Fruit fly (Drosophila melanogaster) whole organism, embryonic: Measurements from ENCODE around the gene Pp1-87B.

Experiments
- Asciz ChIP-seq: fragments of 200-800 bp; sonication (Bioruptor generic); optimal IDR thresholded peaks from 2 replicates; lab custom pipeline; 2017; ENCODE audit warnings: missing biosample characterization, mild to moderate bottlenecking, missing genetic modification characterization, missing genetic modification reagents
- Atf3 ChIP-seq: fragments of 200-800 bp; sonication (Bioruptor generic); optimal IDR thresholded peaks from 3 replicates; lab custom pipeline; 2016; ENCODE audit warnings: missing biosample characterization, missing genetic modification characterization
- C15 ChIP-seq: fragments of 200-800 bp; sonication (Bioruptor generic); IDR thresholded peaks from 3 replicates; pipeline ENCODE4 v1.3.6; 2022; ENCODE audit warnings: missing biosample characterization, missing genetic modification characterization
- CG11696 ChIP-seq: fragments of 200-800 bp; sonication (Bioruptor generic); IDR thresholded peaks from 2 replicates; pipeline ENCODE4 v1.3.6; 2022; ENCODE audit warnings: missing biosample characterization, missing genetic modification characterization
- CG13894 ChIP-seq: fragments of 200-800 bp; sonication (Bioruptor generic); optimal IDR thresholded peaks from 3 replicates; lab custom pipeline; 2018; ENCODE audit warnings: missing biosample characterization, mild to moderate bottlenecking, missing genetic modification characterization, moderate library complexity
- CG15601 ChIP-seq: fragments of 200-800 bp; sonication (Bioruptor generic); optimal IDR thresholded peaks from 3 replicates; lab custom pipeline; 2019; ENCODE audit warnings: missing biosample characterization, mild to moderate bottlenecking, missing genetic modification characterization, moderate library complexity
- CG18619 ChIP-seq: fragments of 200-800 bp; sonication (Bioruptor generic); optimal IDR thresholded peaks from 3 replicates; lab custom pipeline; 2017; ENCODE audit warnings: missing biosample characterization, mild to moderate bottlenecking, missing genetic modification characterization
- CG2889 ChIP-seq: fragments of 200-800 bp; sonication (Bioruptor generic); IDR thresholded peaks from 3 replicates; pipeline ENCODE4 v1.3.6; 2022; ENCODE audit warnings: missing biosample characterization, missing genetic modification characterization
- CG30020 ChIP-seq: fragments of 200-800 bp; optimal IDR thresholded peaks from 2 replicates; lab custom pipeline; 2019; ENCODE audit warnings: missing biosample characterization, mild to moderate bottlenecking, missing genetic modification characterization, moderate library complexity
- CG31388 ChIP-seq: fragments of 200-800 bp; sonication (Bioruptor generic); optimal IDR thresholded peaks from 2 replicates; lab custom pipeline; 2016; ENCODE audit warnings: missing biosample characterization, missing genetic modification characterization
- CG33557 ChIP-seq: fragments of 200-800 bp; sonication (Bioruptor generic); optimal IDR thresholded peaks from 2 replicates; lab custom pipeline; 2019; ENCODE audit warnings: missing biosample characterization, mild to moderate bottlenecking, missing genetic modification characterization, moderate library complexity
- CG4328 ChIP-seq: fragments of 200-800 bp; sonication (Bioruptor generic); optimal IDR thresholded peaks from 3 replicates; lab custom pipeline; 2017; ENCODE audit warnings: missing biosample characterization, missing genetic modification reagents, missing genetic modification characterization
- CG4707 ChIP-seq: fragments of 200-800 bp; sonication (Bioruptor generic); optimal IDR thresholded peaks from 2 replicates; lab custom pipeline; 2018; ENCODE audit warnings: missing biosample characterization, mild to moderate bottlenecking, missing genetic modification characterization, moderate library complexity
- CG4820 ChIP-seq: fragments of 200-800 bp; sonication (Bioruptor generic); optimal IDR thresholded peaks from 3 replicates; lab custom pipeline; 2016; ENCODE audit warnings: missing biosample characterization, missing genetic modification characterization
- CG6175 ChIP-seq: fragments of 200-800 bp; sonication (Bioruptor generic); IDR thresholded peaks from 3 replicates; pipeline ENCODE4 v1.3.6; 2022; ENCODE audit warnings: missing biosample characterization, missing genetic modification characterization
- CG9437 ChIP-seq: fragments of 200-800 bp; sonication (Bioruptor generic); optimal IDR thresholded peaks from 2 replicates; lab custom pipeline; 2018; ENCODE audit warnings: missing biosample characterization, mild to moderate bottlenecking, missing genetic modification characterization
- CG9876 ChIP-seq: fragments of 200-800 bp; sonication (Bioruptor generic); optimal IDR thresholded peaks from 2 replicates; lab custom pipeline; 2016; ENCODE audit warnings: missing biosample characterization, missing genetic modification characterization
- CG9932 ChIP-seq: fragments of 200-800 bp; sonication (Bioruptor generic); IDR thresholded peaks from 2 replicates; pipeline ENCODE4 v1.3.6; 2022; ENCODE audit warnings: missing biosample characterization, missing genetic modification characterization
- Chrac-16 ChIP-seq: fragments of 200-800 bp; sonication (Bioruptor generic); optimal IDR thresholded peaks from 3 replicates; lab custom pipeline; 2016; ENCODE audit warnings: missing biosample characterization, missing genetic modification characterization
- CkIIα-i1 ChIP-seq: fragments of 200-800 bp; sonication (Bioruptor generic); IDR thresholded peaks from 2 replicates; pipeline ENCODE4 v1.3.6; 2022; ENCODE audit warnings: missing biosample characterization, missing genetic modification characterization
- Dbx ChIP-seq: fragments of 200-800 bp; sonication (Bioruptor generic); IDR thresholded peaks from 3 replicates; pipeline ENCODE4 v1.3.6; 2022; ENCODE audit warnings: missing biosample characterization, missing genetic modification characterization
- Dek ChIP-seq: fragments of 200-800 bp; sonication (Bioruptor generic); optimal IDR thresholded peaks from 3 replicates; lab custom pipeline; 2019; ENCODE audit warnings: missing biosample characterization, mild to moderate bottlenecking, missing genetic modification characterization, moderate library complexity
- Dref ChIP-seq: fragments of 200-800 bp; sonication (Bioruptor generic); IDR thresholded peaks from 2 replicates; pipeline ENCODE4 v1.3.6; 2022; ENCODE audit warnings: missing biosample characterization, missing genetic modification characterization
- Hr78 ChIP-seq, 2 experiments: fragments of 200-800 bp in 1 of 2; fragments of >200 bp in 1 of 2; sonication (Bioruptor generic) in 1 of 2; optimal IDR thresholded peaks; 2 replicates each; lab custom pipeline; 2017 to 2019; ENCODE audit warnings: missing biosample characterization in 2 of 2, missing genetic modification characterization in 2 of 2, mild to moderate bottlenecking in 1 of 2, moderate library complexity in 1 of 2
- Max ChIP-seq: fragments of 200-800 bp; sonication (Bioruptor generic); optimal IDR thresholded peaks from 2 replicates; lab custom pipeline; 2016; ENCODE audit warnings: missing biosample characterization, mild to moderate bottlenecking, missing genetic modification characterization
- Myb ChIP-seq: fragments of 200-800 bp; sonication (Bioruptor generic); optimal IDR thresholded peaks from 2 replicates; lab custom pipeline; 2016; ENCODE audit warnings: missing biosample characterization, missing genetic modification characterization
- Taf1 ChIP-seq: fragments of 200-800 bp; sonication (Bioruptor generic); IDR thresholded peaks from 2 replicates; pipeline ENCODE4 v1.3.6; 2022; ENCODE audit warnings: missing biosample characterization, missing genetic modification characterization
- abd-A ChIP-seq: fragments of 200-800 bp; sonication (Bioruptor generic); optimal IDR thresholded peaks from 3 replicates; lab custom pipeline; 2019; ENCODE audit warnings: missing biosample characterization, mild to moderate bottlenecking, missing genetic modification characterization, moderate library complexity
- ara ChIP-seq: fragments of 200-800 bp; sonication (Bioruptor generic); IDR thresholded peaks from 2 replicates; pipeline ENCODE4 v1.3.6; 2022; ENCODE audit warnings: missing biosample characterization, missing genetic modification characterization
- ash1 ChIP-seq: fragments of 200-800 bp; sonication (Bioruptor generic); optimal IDR thresholded peaks from 2 replicates; lab custom pipeline; 2018; ENCODE audit warnings: missing biosample characterization, mild to moderate bottlenecking, missing genetic modification characterization
- bbx ChIP-seq: fragments of 200-800 bp; sonication (Bioruptor generic); IDR thresholded peaks from 2 replicates; pipeline ENCODE4 v1.3.6; 2022; ENCODE audit warnings: missing biosample characterization, missing genetic modification characterization; ENCODE audit not compliant: partially characterized antibody
- br ChIP-seq: fragments of >200 bp; optimal IDR thresholded peaks from 2 replicates; lab custom pipeline; 2017
- crol ChIP-seq: fragments of 200-800 bp; sonication (Bioruptor generic); IDR thresholded peaks from 2 replicates; pipeline ENCODE4 v1.3.6; 2022; ENCODE audit warnings: missing biosample characterization, missing genetic modification characterization
- crp ChIP-seq, 2 experiments: fragments of 200-800 bp; sonication (Bioruptor generic); optimal IDR thresholded peaks; 2 replicates in 1 of 2; 3 replicates in 1 of 2; lab custom pipeline; 2017; ENCODE audit warnings: missing biosample characterization in 2 of 2, missing genetic modification characterization in 2 of 2, mild to moderate bottlenecking in 1 of 2, moderate library complexity in 1 of 2
- dpn ChIP-seq, 2 experiments: fragments of 200-800 bp; sonication (Bioruptor generic); optimal IDR thresholded peaks; 3 replicates each; lab custom pipeline; 2016; ENCODE audit warnings: missing biosample characterization in 2 of 2, missing genetic modification characterization in 2 of 2
- esg ChIP-seq: fragments of 200-800 bp; sonication (Bioruptor generic); conservative IDR thresholded peaks from 2 replicates; pipeline ENCODE4 v1.3.6; 2022; ENCODE audit warnings: missing biosample characterization, missing genetic modification characterization
- exex ChIP-seq: fragments of 200-800 bp; sonication (Bioruptor generic); optimal IDR thresholded peaks from 4 replicates; lab custom pipeline; 2018; ENCODE audit warnings: missing biosample characterization, mild to moderate bottlenecking, missing genetic modification characterization, moderate library complexity
- gcm2 ChIP-seq: fragments of 200-800 bp; sonication (Bioruptor generic); optimal IDR thresholded peaks from 2 replicates; lab custom pipeline; 2016; ENCODE audit warnings: missing biosample characterization, missing genetic modification characterization
- gfzf ChIP-seq: fragments of 200-800 bp; sonication (Bioruptor generic); optimal IDR thresholded peaks from 2 replicates; lab custom pipeline; 2016; ENCODE audit warnings: missing biosample characterization, mild to moderate bottlenecking, missing genetic modification characterization, moderate library complexity
- gt ChIP-seq: fragments of 200-800 bp; sonication (Bioruptor generic); IDR thresholded peaks from 2 replicates; pipeline ENCODE4 v1.3.6; 2022; ENCODE audit warnings: missing biosample characterization, missing genetic modification characterization
- hkb ChIP-seq, 2 experiments: fragments of 200-800 bp in 1 of 2; fragments of >200 bp in 1 of 2; sonication (Bioruptor generic) in 1 of 2; IDR thresholded peaks in 1 of 2; optimal IDR thresholded peaks in 1 of 2; 2 replicates each; pipeline versions ENCODE4 v1.3.6 to Lab custom; 2017 to 2022; ENCODE audit warnings: missing biosample characterization in 1 of 2, missing genetic modification characterization in 1 of 2
- jing ChIP-seq: fragments of 200-800 bp; sonication (Bioruptor generic); optimal IDR thresholded peaks from 2 replicates; lab custom pipeline; 2018; ENCODE audit warnings: missing biosample characterization, mild to moderate bottlenecking, missing genetic modification characterization
- klu ChIP-seq: fragments of 200-800 bp; sonication (Bioruptor generic); IDR thresholded peaks from 2 replicates; pipeline ENCODE4 v1.3.6; 2022; ENCODE audit warnings: missing biosample characterization, missing genetic modification characterization
- lov ChIP-seq, 2 experiments: fragments of 200-800 bp in 1 of 2; fragments of >200 bp in 1 of 2; sonication (Bioruptor generic) in 1 of 2; IDR thresholded peaks in 1 of 2; optimal IDR thresholded peaks in 1 of 2; 2 replicates in 1 of 2; 3 replicates in 1 of 2; pipeline versions ENCODE4 v1.3.6 to Lab custom; 2017 to 2022; ENCODE audit warnings: missing biosample characterization in 1 of 2, missing genetic modification characterization in 1 of 2
- onecut ChIP-seq: fragments of 200-800 bp; sonication (Bioruptor generic); IDR thresholded peaks from 2 replicates; pipeline ENCODE4 v1.3.6; 2022; ENCODE audit warnings: missing biosample characterization, missing genetic modification characterization
- seq ChIP-seq: fragments of 200-800 bp; sonication (Bioruptor generic); IDR thresholded peaks from 2 replicates; pipeline ENCODE4 v1.3.6; 2022; ENCODE audit warnings: missing biosample characterization, missing genetic modification characterization
- sim ChIP-seq: fragments of 200-800 bp; sonication (Bioruptor generic); IDR thresholded peaks from 2 replicates; pipeline ENCODE4 v1.3.6; 2022; ENCODE audit warnings: missing biosample characterization, missing genetic modification characterization
- stwl ChIP-seq: fragments of 200-800 bp; sonication (Bioruptor generic); optimal IDR thresholded peaks from 3 replicates; lab custom pipeline; 2018; ENCODE audit warnings: missing biosample characterization, mild to moderate bottlenecking, missing genetic modification characterization, moderate library complexity
- unc-4 ChIP-seq: fragments of 200-800 bp; sonication (Bioruptor generic); IDR thresholded peaks from 2 replicates; pipeline ENCODE4 v1.3.6; 2022; ENCODE audit warnings: missing biosample characterization, missing genetic modification characterization; ENCODE audit not compliant: partially characterized antibody
- wek ChIP-seq: fragments of 200-800 bp; sonication (Bioruptor generic); optimal IDR thresholded peaks from 3 replicates; lab custom pipeline; 2018; ENCODE audit warnings: missing biosample characterization, mild to moderate bottlenecking, missing genetic modification characterization, moderate library complexity

Pp1-87B gene

dm6 chr3R:12459879-12460522, 34.3 kb upstream of the Pp1-87B start, which contains the start of the genes CG5961 and Polr3C (continued):
- TF ChIP-seq wek (GFP tag; lab: Kevin White, UChicago) (no peak), hkb (optimal IDR thresholded peaks at IDR 0.05; lab: Kevin White, UChicago) (no peak), hkb (GFP tag; IDR thresholded peaks at IDR 0.05; lab: Robert Waterston, UW) (no peak), bbx (GFP tag; lab: Robert Waterston, UW) (0 out of 2 replicates have a peak, but pooled peaks have one; percentile 31), esg (GFP tag; lab: Robert Waterston, UW) (no peak), ara (GFP tag; lab: Robert Waterston, UW) (no peak), CG6175 (GFP tag; lab: Robert Waterston, UW) (no peak), CG2889 (no peak), CG9932 (GFP tag; lab: Robert Waterston, UW) (no peak), Myb (GFP tag; lab: Kevin White, UChicago) (no peak), CG13894 (tag; lab: Kevin White, UChicago) (no peak), CG4707 (GFP tag; lab: Kevin White, UChicago) (no peak), ash1 (GFP tag; lab: Kevin White, UChicago) (no peak), Dbx (GFP tag; lab: Robert Waterston, UW) (no peak), exex (tag; lab: Kevin White, UChicago) (no peak), Dek (tag; lab: Kevin White, UChicago) (no peak), crp (GFP tag; optimal IDR thresholded peaks at IDR 0.05; lab: Kevin White, UChicago) (peak; percentile 18 to 93), onecut (no peak), crol (GFP tag; lab: Robert Waterston, UW) (no peak), CG4820 (GFP tag; lab: Kevin White, UChicago) (no peak), abd-A (no peak), CG30020 (tag; lab: Kevin White, UChicago) (peak; percentile 13), CG9876 (GFP tag; lab: Kevin White, UChicago) (no peak), CG18619 (GFP tag; lab: Kevin White, UChicago) (no peak), CG4328 (no peak), Asciz (GFP tag; lab: Kevin White, UChicago) (no peak), unc-4 (GFP tag; lab: Robert Waterston, UW) (peak; percentile 43; the same call in 1 of the 2 replicates), Chrac-16 (GFP tag; lab: Kevin White, UChicago) (no peak), C15 (GFP tag; lab: Robert Waterston, UW) (no peak), lov (optimal IDR thresholded peaks at IDR 0.05; lab: Kevin White, UChicago) (no peak), lov (GFP tag; IDR thresholded peaks at IDR 0.05; lab: Robert Waterston, UW) (no peak), gcm2 (GFP tag; lab: Kevin White, UChicago) (no peak), CG15601 (tag; lab: Kevin White, UChicago) (peak; percentile 61), CkIIα-i1 (no peak), Dref (GFP tag; lab: Robert Waterston, UW) (peak; percentile 56), CG11696 (no peak), Hr78 (GFP tag; optimal IDR thresholded peaks at IDR 0.05; lab: Kevin White, UChicago) (no peak), CG9437 (GFP tag; lab: Kevin White, UChicago) (no peak), seq (GFP tag; lab: Robert Waterston, UW) (no peak), sim (GFP tag; lab: Robert Waterston, UW) (no peak), dpn (GFP tag; optimal IDR thresholded peaks at IDR 0.05; lab: Kevin White, UChicago) (no peak), jing (GFP tag; lab: Kevin White, UChicago) (no peak), gfzf (GFP tag; lab: Kevin White, UChicago) (peak; percentile 71), Taf1 (GFP tag; lab: Robert Waterston, UW) (no peak), stwl (tag; lab: Kevin White, UChicago) (peak; percentile 63), br (lab: Kevin White, UChicago) (no peak), Atf3 (no peak), CG33557 (no peak), Max (GFP tag; lab: Kevin White, UChicago) (no peak), gt (GFP tag; lab: Robert Waterston, UW) (no peak), CG31388 (GFP tag; lab: Kevin White, UChicago) (no peak), klu (no peak)
